Worm (Caenorhabditis elegans): Measurements from ENCODE around the gene ZK180.7.

Gene ZK180.7

ce11 chrIV:4468046-4468727 lies 22.2 kb upstream of the ZK180.7 start:
- peak; percentile 40 for TF ChIP-seq ama-1 (optimal IDR thresholded peaks at IDR 0.05)
- TF ChIP-seq sox-2 (GFP tag; IDR thresholded peaks at IDR 0.05), result no peak

DNA sequence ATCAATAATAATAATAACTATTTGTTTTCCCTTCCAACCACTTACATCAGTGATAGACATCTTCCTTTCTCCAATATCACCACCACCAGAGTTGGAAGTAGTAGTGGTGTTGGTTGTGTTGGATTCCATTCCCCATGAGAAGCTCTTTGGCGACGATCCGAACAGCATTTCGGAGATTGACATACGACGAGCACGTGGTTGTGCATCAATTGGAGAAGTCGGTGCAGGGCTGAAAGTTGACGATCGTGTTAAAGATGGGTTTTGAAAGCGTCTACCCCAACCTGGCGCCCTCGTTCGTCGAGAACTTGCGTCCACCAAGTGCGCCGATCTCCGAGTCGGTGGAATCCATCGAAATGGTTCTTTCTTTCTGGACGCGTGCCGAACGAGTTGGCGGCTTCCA lies 21.3 kb upstream of the ZK180.7 start:
- no peak for TF ChIP-seq unc-55 (GFP tag; optimal IDR thresholded peaks at IDR 0.05)
- TF ChIP-seq nfya-1 (tag; optimal IDR thresholded peaks at IDR 0.05), result no peak
- no peak for TF ChIP-seq ceh-19 (GFP tag; optimal IDR thresholded peaks at IDR 0.05)
- no peak for TF ChIP-seq rnt-1 (tag; optimal IDR thresholded peaks at IDR 0.05)
- TF ChIP-seq syd-9 (tag; optimal IDR thresholded peaks at IDR 0.05), result no peak
- TF ChIP-seq ceh-34 (tag; optimal IDR thresholded peaks at IDR 0.05), result no peak
- TF ChIP-seq unc-86 (tag; optimal IDR thresholded peaks at IDR 0.05), result no peak
- no peak for TF ChIP-seq pqm-1 (tag; optimal IDR thresholded peaks at IDR 0.05)
- no peak for TF ChIP-seq ceh-31 (tag; optimal IDR thresholded peaks at IDR 0.05)
- no peak for TF ChIP-seq ztf-16 (tag; optimal IDR thresholded peaks at IDR 0.05)
- no peak for TF ChIP-seq ceh-14 (tag; optimal IDR thresholded peaks at IDR 0.05)
- TF ChIP-seq fax-1 (tag; optimal IDR thresholded peaks at IDR 0.05), result no peak
- TF ChIP-seq ets-4 (tag; optimal IDR thresholded peaks at IDR 0.05), result no peak
- TF ChIP-seq hlh-6 (tag; optimal IDR thresholded peaks at IDR 0.05), result no peak
- no peak for TF ChIP-seq che-1 (tag; optimal IDR thresholded peaks at IDR 0.05)
- no peak for TF ChIP-seq hlh-30 (tag; optimal IDR thresholded peaks at IDR 0.05; ENCODE audit: insufficient read depth)
- TF ChIP-seq odd-2 (tag; optimal IDR thresholded peaks at IDR 0.05), result no peak
- TF ChIP-seq npax-4 (tag; optimal IDR thresholded peaks at IDR 0.05), result no peak
- TF ChIP-seq nhr-11 (tag; optimal IDR thresholded peaks at IDR 0.05), result no peak
- TF ChIP-seq ceh-18 (tag; optimal IDR thresholded peaks at IDR 0.05), result no peak

- TF ChIP-seq fax-1 (tag; optimal IDR thresholded peaks at IDR 0.05) (no peak), hlh-30 (tag; optimal IDR thresholded peaks at IDR 0.05; ENCODE audit: insufficient read depth) (peak; percentile 89), ceh-9 (tag; optimal IDR thresholded peaks at IDR 0.05) (no peak), ceh-31 (tag; optimal IDR thresholded peaks at IDR 0.05) (peak; percentile 19), ceh-18 (tag; optimal IDR thresholded peaks at IDR 0.05) (peak; percentile 6), nhr-232 (tag; optimal IDR thresholded peaks at IDR 0.05) (no peak)
Observed at ce11 chrIV:4469770-4470709, 20.3 kb upstream of the ZK180.7 start.

- TF ChIP-seq unc-42 (tag; optimal IDR thresholded peaks at IDR 0.05) (peak; percentile 21), madf-2 (tag; optimal IDR thresholded peaks at IDR 0.05) (no peak), ceh-9 (tag; optimal IDR thresholded peaks at IDR 0.05) (no peak), C08G9.2 (tag; optimal IDR thresholded peaks at IDR 0.05) (peak; percentile 30), ceh-31 (tag; optimal IDR thresholded peaks at IDR 0.05) (peak; percentile 23), unc-3 (GFP tag; conservative IDR thresholded peaks at IDR 0.05) (no peak), unc-3 (tag; optimal IDR thresholded peaks at IDR 0.05) (no peak), syd-9 (tag; optimal IDR thresholded peaks at IDR 0.05) (no peak), Y22D7AL.16 (tag; optimal IDR thresholded peaks at IDR 0.05) (no peak)
Observed at ce11 chrIV:4470885-4471772, 19.2 kb upstream of the ZK180.7 start.
